Fruit fly (Drosophila melanogaster) whole organism, adult: ENCODE results near the gene hob.

ENCODE experiments used
- CG11617 ChIP-seq: fragments of 200-800 bp; sonication (Bioruptor generic); optimal IDR thresholded peaks from 2 replicates; lab custom pipeline; 2017; ENCODE audit warnings: mild to moderate bottlenecking, missing biosample characterization, missing genetic modification reagents, missing genetic modification characterization
- CG12768 ChIP-seq: fragments of 200-800 bp; sonication (Bioruptor generic); optimal IDR thresholded peaks from 2 replicates; lab custom pipeline; 2017; ENCODE audit warnings: missing biosample characterization, missing genetic modification characterization, mild to moderate bottlenecking, moderate library complexity, missing genetic modification reagents
- CG14711 ChIP-seq: fragments of 200-800 bp; sonication (Bioruptor generic); optimal IDR thresholded peaks from 2 replicates; lab custom pipeline; 2018; ENCODE audit warnings: missing biosample characterization, mild to moderate bottlenecking, missing genetic modification characterization, moderate library complexity
- CG1620 ChIP-seq: fragments of 200-800 bp; sonication (Bioruptor generic); optimal IDR thresholded peaks from 2 replicates; lab custom pipeline; 2016; ENCODE audit warnings: missing biosample characterization, missing genetic modification characterization
- CG33017 ChIP-seq: fragments of 200-800 bp; sonication (Bioruptor generic); optimal IDR thresholded peaks from 2 replicates; lab custom pipeline; 2018; ENCODE audit warnings: missing biosample characterization, mild to moderate bottlenecking, missing genetic modification characterization, moderate library complexity
- CG5204 ChIP-seq: fragments of 200-800 bp; sonication (Bioruptor generic); optimal IDR thresholded peaks from 2 replicates; lab custom pipeline; 2016; ENCODE audit warnings: missing biosample characterization, missing genetic modification characterization
- CG7045 ChIP-seq: fragments of 200-800 bp; sonication (Bioruptor generic); optimal IDR thresholded peaks from 2 replicates; lab custom pipeline; 2017; ENCODE audit warnings: missing biosample characterization, mild to moderate bottlenecking, missing genetic modification characterization
- CG7101 ChIP-seq: fragments of 200-800 bp; sonication (Bioruptor generic); optimal IDR thresholded peaks from 2 replicates; lab custom pipeline; 2018; ENCODE audit warnings: missing biosample characterization, mild to moderate bottlenecking, missing genetic modification characterization, moderate library complexity
- Clk ChIP-seq: fragments of 200-800 bp; sonication (Bioruptor generic); optimal IDR thresholded peaks from 2 replicates; lab custom pipeline; 2017; ENCODE audit warnings: missing biosample characterization, missing genetic modification characterization
- Crg-1 ChIP-seq: fragments of 200-800 bp; sonication (Bioruptor generic); optimal IDR thresholded peaks from 2 replicates; lab custom pipeline; 2016; ENCODE audit warnings: missing biosample characterization, missing genetic modification characterization
- Hr96 ChIP-seq: fragments of 200-800 bp; sonication (Bioruptor generic); optimal IDR thresholded peaks from 2 replicates; lab custom pipeline; 2016; ENCODE audit warnings: missing biosample characterization, missing genetic modification characterization
- Mnt ChIP-seq: fragments of 200-800 bp; sonication (Bioruptor generic); optimal IDR thresholded peaks from 2 replicates; lab custom pipeline; 2016; ENCODE audit warnings: missing biosample characterization, mild to moderate bottlenecking, missing genetic modification characterization
- bab1 ChIP-seq: fragments of 200-800 bp; sonication (Bioruptor generic); optimal IDR thresholded peaks from 3 replicates; lab custom pipeline; 2019; ENCODE audit warnings: missing biosample characterization, mild to moderate bottlenecking, missing genetic modification characterization, moderate library complexity
- cic ChIP-seq: fragments of 200-800 bp; sonication (Bioruptor generic); optimal IDR thresholded peaks from 2 replicates; lab custom pipeline; 2017; ENCODE audit warnings: missing biosample characterization, mild to moderate bottlenecking, missing genetic modification characterization, moderate library complexity
- cnc ChIP-seq, 2 experiments: fragments of >200 bp; optimal IDR thresholded peaks; 2 replicates each; lab custom pipeline; 2017
- kay ChIP-seq: fragments of 200-800 bp; sonication (Bioruptor generic); peaks from one replicate; lab custom pipeline; 2016; ENCODE audit warnings: missing biosample characterization, missing genetic modification characterization, borderline replicate concordance
- ovo ChIP-seq: fragments of 200-800 bp; sonication (Bioruptor generic); optimal IDR thresholded peaks from 2 replicates; lab custom pipeline; 2016; ENCODE audit warnings: missing biosample characterization, missing genetic modification characterization
- pad ChIP-seq: fragments of 200-800 bp; sonication (Bioruptor generic); optimal IDR thresholded peaks from 3 replicates; lab custom pipeline; 2017; ENCODE audit warnings: missing biosample characterization, missing genetic modification characterization, mild to moderate bottlenecking, moderate library complexity, missing genetic modification reagents
- tj ChIP-seq: fragments of 200-800 bp; sonication (Bioruptor generic); optimal IDR thresholded peaks from 3 replicates; lab custom pipeline; 2017; ENCODE audit warnings: missing biosample characterization, mild to moderate bottlenecking, missing genetic modification characterization, moderate library complexity
- toe ChIP-seq: fragments of 200-800 bp; sonication (Bioruptor generic); optimal IDR thresholded peaks from 2 replicates; lab custom pipeline; 2016; ENCODE audit warnings: missing biosample characterization, missing genetic modification characterization

hob gene

dm6 chr3L:3252884-3253283 is 34.2 kb upstream of the hob start:
- no peak for TF ChIP-seq CG7101 (tag; lab: Kevin White, UChicago)

dm6 chr3L:3251659-3252490 is 33.2 kb upstream of the hob start:
- TF ChIP-seq CG7045 (GFP tag; lab: Kevin White, UChicago) (no peak), kay (GFP tag; lab: Kevin White, UChicago) (peak; percentile 1), Crg-1 (no peak)

dm6 chr3L:3250922-3251658 is 32.4 kb upstream of the hob start:
- TF ChIP-seq CG1620 (GFP tag; lab: Kevin White, UChicago) (no peak), CG11617 (no peak), Crg-1 (no peak), cic (GFP tag; lab: Kevin White, UChicago) (no peak), kay (GFP tag; lab: Kevin White, UChicago) (no peak), pad (GFP tag; lab: Kevin White, UChicago) (peak; percentile 95), tj (GFP tag; lab: Kevin White, UChicago) (peak; percentile 84), toe (GFP tag; lab: Kevin White, UChicago) (no peak), CG14711 (tag; lab: Kevin White, UChicago) (no peak), cnc (optimal IDR thresholded peaks at IDR 0.05; lab: Kevin White, UChicago) (peak in 1 of 2 experiments; percentile 15), CG12768 (GFP tag; lab: Kevin White, UChicago) (no peak), Hr96 (GFP tag; lab: Kevin White, UChicago) (no peak), CG7045 (GFP tag; lab: Kevin White, UChicago) (no peak), CG7101 (tag; lab: Kevin White, UChicago) (no peak), CG33017 (tag; lab: Kevin White, UChicago) (no peak), CG5204 (no peak), ovo (GFP tag; lab: Kevin White, UChicago) (no peak), Clk (no peak), bab1 (GFP tag; lab: Kevin White, UChicago) (no peak)

- peak; percentile 63 for TF ChIP-seq cic (GFP tag; lab: Kevin White, UChicago)
- TF ChIP-seq CG5204 = peak; percentile 97
- peak; percentile 96 for TF ChIP-seq toe (GFP tag; lab: Kevin White, UChicago)
- TF ChIP-seq Crg-1 = peak; percentile 81
- peak; percentile 62 for TF ChIP-seq Mnt
- peak; percentile 96 for TF ChIP-seq Hr96 (GFP tag; lab: Kevin White, UChicago)
- peak; percentile 77 for TF ChIP-seq ovo (GFP tag; lab: Kevin White, UChicago)
- peak; percentile 78 for TF ChIP-seq CG14711 (tag; lab: Kevin White, UChicago)
- TF ChIP-seq CG1620 (GFP tag; lab: Kevin White, UChicago) = peak; percentile 94
- TF ChIP-seq kay (GFP tag; lab: Kevin White, UChicago) = peak; percentile 85
- TF ChIP-seq tj (GFP tag; lab: Kevin White, UChicago) = peak; percentile 78
- peak; percentile 92 for TF ChIP-seq CG7101 (tag; lab: Kevin White, UChicago)
- peak; percentile 89 for TF ChIP-seq bab1 (GFP tag; lab: Kevin White, UChicago)
- peak; percentile 98 for TF ChIP-seq CG11617
- TF ChIP-seq Clk = peak; percentile 87
- peak; percentile 93 for TF ChIP-seq CG12768 (GFP tag; lab: Kevin White, UChicago)
- peak; percentile 86 for TF ChIP-seq CG33017 (tag; lab: Kevin White, UChicago)
- no peak for TF ChIP-seq cnc (optimal IDR thresholded peaks at IDR 0.05; lab: Kevin White, UChicago)
- TF ChIP-seq pad (GFP tag; lab: Kevin White, UChicago) = peak; percentile 86
- TF ChIP-seq CG7045 (GFP tag; lab: Kevin White, UChicago) = peak; percentile 93
These were observed 31.5 kb upstream of the hob start for dm6 chr3L:3249997-3250774.

DNA sequence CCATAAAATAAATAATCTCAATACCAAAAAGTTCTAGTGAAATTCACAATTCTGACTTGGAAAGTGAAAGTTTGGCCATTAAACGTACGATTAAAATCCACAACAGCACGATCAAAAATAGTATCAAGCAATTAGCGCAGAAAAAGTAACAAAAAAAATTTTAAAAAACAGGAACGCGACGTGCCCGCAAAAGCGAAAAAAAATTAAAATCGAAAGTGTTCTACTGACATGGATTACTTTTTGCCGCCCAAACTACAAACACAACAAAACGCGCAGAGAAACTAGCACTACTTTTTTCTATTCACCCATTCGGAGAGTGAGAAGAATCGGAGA is 30.9 kb upstream of the hob start:
- TF ChIP-seq CG14711 (tag; lab: Kevin White, UChicago) = no peak
- no peak for TF ChIP-seq bab1 (GFP tag; lab: Kevin White, UChicago)
- no peak for TF ChIP-seq ovo (GFP tag; lab: Kevin White, UChicago)
- TF ChIP-seq cic (GFP tag; lab: Kevin White, UChicago) = no peak
- no peak for TF ChIP-seq CG33017 (tag; lab: Kevin White, UChicago)
- no peak for TF ChIP-seq CG7045 (GFP tag; lab: Kevin White, UChicago)
- TF ChIP-seq pad (GFP tag; lab: Kevin White, UChicago) = no peak
- TF ChIP-seq Hr96 (GFP tag; lab: Kevin White, UChicago) = no peak
- TF ChIP-seq CG1620 (GFP tag; lab: Kevin White, UChicago) = no peak
- TF ChIP-seq cnc (optimal IDR thresholded peaks at IDR 0.05; lab: Kevin White, UChicago) = no peak
- no peak for TF ChIP-seq CG5204
- TF ChIP-seq Mnt = no peak
- TF ChIP-seq CG11617 = no peak
- no peak for TF ChIP-seq CG12768 (GFP tag; lab: Kevin White, UChicago)
- TF ChIP-seq Crg-1 = no peak
- no peak for TF ChIP-seq Clk
- TF ChIP-seq toe (GFP tag; lab: Kevin White, UChicago) = no peak
- no peak for TF ChIP-seq CG7101 (tag; lab: Kevin White, UChicago)
